Fruit fly (Drosophila melanogaster): ENCODE results near the gene Or85f.

DNA sequence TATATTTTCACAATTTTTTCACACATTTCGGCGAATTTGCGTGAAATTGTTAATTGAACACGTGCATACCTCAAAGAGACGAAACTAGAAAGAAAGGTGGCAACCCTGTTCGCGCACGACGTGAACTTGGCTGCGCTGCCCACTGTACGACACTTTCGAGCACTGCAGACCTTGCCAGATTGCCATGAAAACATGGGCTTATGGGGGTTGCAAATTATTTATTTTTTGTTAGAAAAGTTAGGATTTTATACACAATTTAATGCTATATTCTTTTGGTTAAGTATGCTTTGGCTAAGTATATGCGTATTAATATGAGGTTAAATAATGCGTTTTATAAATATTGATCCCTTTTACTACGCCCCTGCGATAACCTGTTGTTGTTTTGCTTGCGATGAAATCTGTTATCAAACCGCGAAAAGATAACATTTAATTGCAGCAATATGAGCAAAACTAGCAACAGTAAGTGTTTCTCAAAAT is 3.2 kb downstream of the Or85f start, which contains the start of the genes RpL34b and CG8132:
- peak; percentile 98 for TF ChIP-seq mirr (GFP tag; optimal IDR thresholded peaks at IDR 0.05)
- peak; percentile 89 for TF ChIP-seq Hmx (GFP tag; optimal IDR thresholded peaks at IDR 0.05)
- TF ChIP-seq Dfd (GFP tag; optimal IDR thresholded peaks at IDR 0.05) = no peak
- peak; percentile 94 for TF ChIP-seq CG18262 (tag; optimal IDR thresholded peaks at IDR 0.05)
- TF ChIP-seq Taf1 (GFP tag; IDR thresholded peaks at IDR 0.05) = peak; percentile 89
- peak; percentile 82 for TF ChIP-seq toy (GFP tag; IDR thresholded peaks at IDR 0.05)
- peak; percentile 94 for TF ChIP-seq CG7839 (tag; optimal IDR thresholded peaks at IDR 0.05)
- peak; percentile 86 for TF ChIP-seq Optix (GFP tag; IDR thresholded peaks at IDR 0.05)
- TF ChIP-seq Antp (GFP tag; optimal IDR thresholded peaks at IDR 0.05) = peak; percentile 97
- peak; percentile 91 for TF ChIP-seq CG11723 (GFP tag; optimal IDR thresholded peaks at IDR 0.05)
- TF ChIP-seq CG4282 (GFP tag; optimal IDR thresholded peaks at IDR 0.05) = peak; percentile 92
- peak; percentile 94 for TF ChIP-seq Mrtf (GFP tag; IDR thresholded peaks at IDR 0.05)
- peak; percentile 97 for TF ChIP-seq CG12391 (tag; optimal IDR thresholded peaks at IDR 0.05)
- TF ChIP-seq vvl (GFP tag; IDR thresholded peaks at IDR 0.05) = peak; percentile 98
